Worm (Caenorhabditis elegans): ENCODE data around the gene far-3.

far-3 gene

ce11 chrV:12995269-12995668 lies 2.1 kb downstream of the far-3 start, which contains the start of gene far-5:
Gene far-5 (plus strand): TSS chrV:12995569.
- TF ChIP-seq ceh-19 (GFP tag; optimal IDR thresholded peaks at IDR 0.05) (no peak), hlh-6 (tag; optimal IDR thresholded peaks at IDR 0.05) (no peak), ama-1 (optimal IDR thresholded peaks at IDR 0.05) (no peak), F13H6.1 (tag; optimal IDR thresholded peaks at IDR 0.05) (no peak), sdc-2 (tag; optimal IDR thresholded peaks at IDR 0.05) (no peak), ceh-48 (tag; optimal IDR thresholded peaks at IDR 0.05) (no peak), nfya-1 (tag; optimal IDR thresholded peaks at IDR 0.05) (no peak), syd-9 (tag; optimal IDR thresholded peaks at IDR 0.05) (no peak), unc-86 (tag; optimal IDR thresholded peaks at IDR 0.05) (no peak), K09A11.1 (tag; optimal IDR thresholded peaks at IDR 0.05; ENCODE audit: insufficient read depth) (no peak), Y22D7AL.16 (tag; optimal IDR thresholded peaks at IDR 0.05) (no peak), tbx-2 (tag; optimal IDR thresholded peaks at IDR 0.05) (no peak), ceh-6 (GFP tag; optimal IDR thresholded peaks at IDR 0.05) (no peak), ceh-31 (tag; optimal IDR thresholded peaks at IDR 0.05) (no peak), mec-3 (tag; optimal IDR thresholded peaks at IDR 0.05; ENCODE audit: borderline replicate concordance) (no peak), T23F11.4 (GFP tag; optimal IDR thresholded peaks at IDR 0.05) (no peak)

ce11 chrV:12992891-12993290 lies 4.4 kb downstream of the far-3 start, which contains the start of the genes F15B9.11 and dsl-7:
Gene F15B9.11 (minus strand): TSS chrV:12992895.
Gene dsl-7 (plus strand): TSS chrV:12993150.
- TF ChIP-seq lin-11 (tag; optimal IDR thresholded peaks at IDR 0.05) (no peak), pha-4 (tag; optimal IDR thresholded peaks at IDR 0.05) (no peak), lim-6 (tag; optimal IDR thresholded peaks at IDR 0.05) (no peak), hlh-8 (tag; optimal IDR thresholded peaks at IDR 0.05) (no peak), hlh-13 (GFP tag; optimal IDR thresholded peaks at IDR 0.05) (no peak), mec-3 (tag; optimal IDR thresholded peaks at IDR 0.05; ENCODE audit: borderline replicate concordance) (no peak), sdc-2 (tag; optimal IDR thresholded peaks at IDR 0.05) (no peak), K09A11.1 (tag; optimal IDR thresholded peaks at IDR 0.05; ENCODE audit: insufficient read depth) (no peak), ceh-30 (tag; optimal IDR thresholded peaks at IDR 0.05) (no peak), ceh-19 (GFP tag; optimal IDR thresholded peaks at IDR 0.05) (no peak), nhr-11 (tag; optimal IDR thresholded peaks at IDR 0.05) (no peak), hlh-6 (tag; optimal IDR thresholded peaks at IDR 0.05) (no peak), dmd-4 (tag; optimal IDR thresholded peaks at IDR 0.05; ENCODE audit: borderline replicate concordance) (no peak), che-1 (tag; optimal IDR thresholded peaks at IDR 0.05) (no peak), pha-2 (tag; optimal IDR thresholded peaks at IDR 0.05) (no peak), ets-4 (tag; optimal IDR thresholded peaks at IDR 0.05) (no peak)

ce11 chrV:12988256-12988655 lies 9.1 kb downstream of the far-3 start, which contains the start of gene F15B9.8:
Gene F15B9.8 (plus strand): TSS chrV:12988556.
- no peak for TF ChIP-seq nfya-1 (tag; optimal IDR thresholded peaks at IDR 0.05)
- no peak for TF ChIP-seq pha-4 (tag; optimal IDR thresholded peaks at IDR 0.05)
- no peak for TF ChIP-seq dve-1 (tag; optimal IDR thresholded peaks at IDR 0.05)
- no peak for TF ChIP-seq F13H6.1 (tag; optimal IDR thresholded peaks at IDR 0.05)
- no peak for TF ChIP-seq ceh-14 (tag; optimal IDR thresholded peaks at IDR 0.05)
- TF ChIP-seq rnt-1 (tag; optimal IDR thresholded peaks at IDR 0.05): no peak

ce11 chrV:12987061-12987460 lies 10.3 kb downstream of the far-3 start, which contains the start of gene shw-3:
Gene shw-3 (minus strand): TSS chrV:12987161.
- no peak for TF ChIP-seq elt-4 (tag; optimal IDR thresholded peaks at IDR 0.05)
- no peak for TF ChIP-seq ceh-14 (tag; optimal IDR thresholded peaks at IDR 0.05)
- TF ChIP-seq ceh-2 (tag; optimal IDR thresholded peaks at IDR 0.05): no peak
- TF ChIP-seq K09A11.1 (tag; optimal IDR thresholded peaks at IDR 0.05; ENCODE audit: insufficient read depth): no peak
- no peak for TF ChIP-seq pqm-1 (tag; optimal IDR thresholded peaks at IDR 0.05)
- TF ChIP-seq dmd-4 (tag; optimal IDR thresholded peaks at IDR 0.05; ENCODE audit: borderline replicate concordance): no peak
- TF ChIP-seq lim-6 (tag; optimal IDR thresholded peaks at IDR 0.05): no peak
- no peak for TF ChIP-seq odd-2 (tag; optimal IDR thresholded peaks at IDR 0.05)
- TF ChIP-seq unc-3 (GFP tag; conservative IDR thresholded peaks at IDR 0.05): no peak
- TF ChIP-seq unc-3 (tag; optimal IDR thresholded peaks at IDR 0.05): no peak
- no peak for TF ChIP-seq tbx-7 (tag; optimal IDR thresholded peaks at IDR 0.05)
- no peak for TF ChIP-seq ceh-19 (GFP tag; optimal IDR thresholded peaks at IDR 0.05)
- TF ChIP-seq madf-2 (tag; optimal IDR thresholded peaks at IDR 0.05): no peak
- TF ChIP-seq rnt-1 (tag; optimal IDR thresholded peaks at IDR 0.05): no peak
- no peak for TF ChIP-seq sox-4 (tag; optimal IDR thresholded peaks at IDR 0.05)
- no peak for TF ChIP-seq F13H6.1 (tag; optimal IDR thresholded peaks at IDR 0.05)
- no peak for TF ChIP-seq K02D7.2 (tag; optimal IDR thresholded peaks at IDR 0.05)
- no peak for TF ChIP-seq ceh-31 (tag; optimal IDR thresholded peaks at IDR 0.05)
